Fruit fly (Drosophila melanogaster) whole organism, embryonic: ENCODE results near the gene mbc.

ENCODE experiments used
- CG10431 ChIP-seq: fragments of 200-800 bp; sonication (Bioruptor generic); optimal IDR thresholded peaks from 3 replicates; lab custom pipeline; 2018; ENCODE audit warnings: missing biosample characterization, mild to moderate bottlenecking, missing genetic modification characterization
- CG10462 ChIP-seq: fragments of 200-800 bp; sonication (Bioruptor generic); optimal IDR thresholded peaks from 2 replicates; lab custom pipeline; 2016; ENCODE audit warnings: missing biosample characterization, missing genetic modification characterization
- CG11723 ChIP-seq: fragments of 200-800 bp; sonication (Bioruptor generic); optimal IDR thresholded peaks from 2 replicates; lab custom pipeline; 2017; ENCODE audit warnings: missing biosample characterization, mild to moderate bottlenecking, missing genetic modification characterization
- CG13123 ChIP-seq: fragments of 200-800 bp; sonication (Bioruptor generic); optimal IDR thresholded peaks from 2 replicates; lab custom pipeline; 2016; ENCODE audit warnings: missing biosample characterization, missing genetic modification characterization
- CG14050 ChIP-seq: fragments of 200-800 bp; sonication (Bioruptor generic); IDR thresholded peaks from 3 replicates; pipeline ENCODE4 v1.3.6; 2022; ENCODE audit warnings: missing biosample characterization, missing genetic modification characterization
- CG15011 ChIP-seq: fragments of 200-800 bp; sonication (Bioruptor generic); optimal IDR thresholded peaks from 3 replicates; lab custom pipeline; 2018; ENCODE audit warnings: missing biosample characterization, mild to moderate bottlenecking, missing genetic modification characterization
- CG17328 ChIP-seq: fragments of 200-800 bp; sonication (Bioruptor generic); IDR thresholded peaks from 2 replicates; pipeline ENCODE4 v1.3.6; 2022; ENCODE audit warnings: missing biosample characterization, missing genetic modification characterization
- CG17568 ChIP-seq: fragments of 200-800 bp; sonication (Bioruptor generic); optimal IDR thresholded peaks from 2 replicates; lab custom pipeline; 2018; ENCODE audit warnings: missing biosample characterization, mild to moderate bottlenecking, missing genetic modification characterization, moderate library complexity
- CG2889 ChIP-seq: fragments of 200-800 bp; sonication (Bioruptor generic); IDR thresholded peaks from 3 replicates; pipeline ENCODE4 v1.3.6; 2022; ENCODE audit warnings: missing biosample characterization, missing genetic modification characterization
- CG32532 ChIP-seq: fragments of 200-800 bp; sonication (Bioruptor generic); IDR thresholded peaks from 2 replicates; pipeline ENCODE4 v1.3.6; 2022; ENCODE audit warnings: missing biosample characterization, missing genetic modification characterization
- CG4854 ChIP-seq: fragments of 200-800 bp; sonication (Bioruptor generic); optimal IDR thresholded peaks from 2 replicates; lab custom pipeline; 2016; ENCODE audit warnings: missing biosample characterization, missing genetic modification characterization, inconsistent platforms
- CG5180 ChIP-seq: fragments of 200-800 bp; sonication (Bioruptor generic); optimal IDR thresholded peaks from 3 replicates; lab custom pipeline; 2017; ENCODE audit warnings: missing biosample characterization, missing genetic modification characterization, mild to moderate bottlenecking, moderate library complexity, missing genetic modification reagents
- CG7745 ChIP-seq: fragments of 200-800 bp; sonication (Bioruptor generic); optimal IDR thresholded peaks from 2 replicates; lab custom pipeline; 2018; ENCODE audit warnings: missing biosample characterization, mild to moderate bottlenecking, missing genetic modification characterization, moderate library complexity
- CG8924 ChIP-seq: fragments of 200-800 bp; optimal IDR thresholded peaks from 3 replicates; lab custom pipeline; 2019; ENCODE audit warnings: missing biosample characterization, mild to moderate bottlenecking, missing genetic modification characterization, moderate library complexity
- CG9727 ChIP-seq: fragments of 200-800 bp; sonication (Bioruptor generic); optimal IDR thresholded peaks from 3 replicates; lab custom pipeline; 2017; ENCODE audit warnings: missing biosample characterization, mild to moderate bottlenecking, missing genetic modification characterization
- D19A ChIP-seq: fragments of 200-800 bp; optimal IDR thresholded peaks from 3 replicates; lab custom pipeline; 2019; ENCODE audit warnings: missing biosample characterization, mild to moderate bottlenecking, missing genetic modification characterization, moderate library complexity
- D19B ChIP-seq: fragments of 200-800 bp; sonication (Bioruptor generic); optimal IDR thresholded peaks from 2 replicates; lab custom pipeline; 2017; ENCODE audit warnings: missing biosample characterization, mild to moderate bottlenecking, missing genetic modification characterization
- Dek ChIP-seq: fragments of 200-800 bp; sonication (Bioruptor generic); optimal IDR thresholded peaks from 3 replicates; lab custom pipeline; 2019; ENCODE audit warnings: missing biosample characterization, mild to moderate bottlenecking, missing genetic modification characterization, moderate library complexity
- Dfd ChIP-seq, 2 experiments: fragments of >200 bp; optimal IDR thresholded peaks; 2 replicates each; lab custom pipeline; 2017; ENCODE audit warnings: missing biosample characterization in 2 of 2, missing genetic modification characterization in 2 of 2
- Doc2 ChIP-seq: fragments of 200-800 bp; sonication (Bioruptor generic); IDR thresholded peaks from 2 replicates; pipeline ENCODE4 v1.3.6; 2022; ENCODE audit warnings: missing biosample characterization, missing genetic modification characterization
- Hr3 ChIP-seq: fragments of 200-800 bp; sonication (Bioruptor generic); optimal IDR thresholded peaks from 3 replicates; lab custom pipeline; 2016; ENCODE audit warnings: missing biosample characterization, missing genetic modification characterization
- Lhr ChIP-seq: fragments of 200-800 bp; sonication (Bioruptor generic); optimal IDR thresholded peaks from 3 replicates; lab custom pipeline; 2017; ENCODE audit warnings: mild to moderate bottlenecking, missing biosample characterization, missing genetic modification reagents, missing genetic modification characterization
- Lpt ChIP-seq: fragments of >200 bp; optimal IDR thresholded peaks from 2 replicates; lab custom pipeline; 2018; ENCODE audit warnings: missing biosample characterization, missing genetic modification characterization
- NK7.1 ChIP-seq: fragments of 200-800 bp; sonication (Bioruptor generic); optimal IDR thresholded peaks from 3 replicates; lab custom pipeline; 2016; ENCODE audit warnings: missing biosample characterization, missing genetic modification characterization
- Neu2 ChIP-seq: fragments of 200-800 bp; sonication (Bioruptor generic); optimal IDR thresholded peaks from 3 replicates; lab custom pipeline; 2016; ENCODE audit warnings: missing biosample characterization, missing genetic modification characterization, borderline replicate concordance
- Ravus ChIP-seq: fragments of 200-800 bp; sonication (Bioruptor generic); IDR thresholded peaks from 2 replicates; pipeline ENCODE4 v1.3.6; 2022; ENCODE audit warnings: missing biosample characterization, missing genetic modification characterization
- Sox102F ChIP-seq: fragments of 200-800 bp; sonication (Bioruptor generic); optimal IDR thresholded peaks from 2 replicates; lab custom pipeline; 2018; ENCODE audit warnings: missing biosample characterization, mild to moderate bottlenecking, missing genetic modification characterization, moderate library complexity
- Tbp ChIP-seq: fragments of >200 bp; optimal IDR thresholded peaks from 2 replicates; lab custom pipeline; 2018; ENCODE audit warnings: missing biosample characterization, missing genetic modification characterization
- Xrp1 ChIP-seq: fragments of 200-800 bp; sonication (Bioruptor generic); IDR thresholded peaks from 2 replicates; pipeline ENCODE4 v1.3.6; 2022; ENCODE audit warnings: missing biosample characterization, missing genetic modification characterization
- ase ChIP-seq: fragments of 200-800 bp; sonication (Bioruptor generic); IDR thresholded peaks from 3 replicates; pipeline ENCODE4 v1.3.6; 2022; ENCODE audit warnings: missing biosample characterization, missing genetic modification characterization
- bigmax ChIP-seq: fragments of 200-800 bp; sonication (Bioruptor generic); optimal IDR thresholded peaks from 2 replicates; lab custom pipeline; 2018; ENCODE audit warnings: missing biosample characterization, mild to moderate bottlenecking, missing genetic modification characterization
- btn ChIP-seq: fragments of 200-800 bp; sonication (Bioruptor generic); optimal IDR thresholded peaks from 2 replicates; lab custom pipeline; 2016; ENCODE audit warnings: missing biosample characterization, missing genetic modification characterization
- cad ChIP-seq: fragments of >200 bp; optimal IDR thresholded peaks from 2 replicates; lab custom pipeline; 2017; ENCODE audit warnings: missing biosample characterization, missing genetic modification characterization
- da ChIP-seq: fragments of 200-800 bp; sonication (Bioruptor generic); optimal IDR thresholded peaks from 2 replicates; lab custom pipeline; 2016; ENCODE audit warnings: missing biosample characterization, missing genetic modification characterization
- danr ChIP-seq: fragments of 200-800 bp; sonication (Bioruptor generic); IDR thresholded peaks from 2 replicates; pipeline ENCODE4 v1.3.6; 2022; ENCODE audit warnings: missing biosample characterization, missing genetic modification characterization
- fru ChIP-seq: fragments of >200 bp; optimal IDR thresholded peaks from 2 replicates; lab custom pipeline; 2017
- ftz-f1 ChIP-seq: fragments of 200-800 bp; sonication (Bioruptor generic); optimal IDR thresholded peaks from 2 replicates; lab custom pipeline; 2016; ENCODE audit warnings: missing biosample characterization, missing genetic modification characterization
- jumu ChIP-seq: fragments of 200-800 bp; sonication (Bioruptor generic); optimal IDR thresholded peaks from 3 replicates; lab custom pipeline; 2016; ENCODE audit warnings: missing biosample characterization, missing genetic modification characterization
- kah ChIP-seq: fragments of 200-800 bp; sonication (Bioruptor generic); optimal IDR thresholded peaks from 2 replicates; lab custom pipeline; 2018; ENCODE audit warnings: missing biosample characterization, mild to moderate bottlenecking, missing genetic modification characterization
- lab ChIP-seq: fragments of 200-800 bp; sonication (Bioruptor generic); optimal IDR thresholded peaks from 3 replicates; lab custom pipeline; 2017; ENCODE audit warnings: missing biosample characterization, missing genetic modification characterization, mild to moderate bottlenecking, moderate library complexity, missing genetic modification reagents
- mirr ChIP-seq: fragments of 200-800 bp; sonication (Bioruptor generic); optimal IDR thresholded peaks from 3 replicates; lab custom pipeline; 2018; ENCODE audit warnings: missing biosample characterization, mild to moderate bottlenecking, missing genetic modification characterization
- odd ChIP-seq: fragments of 200-800 bp; sonication (Bioruptor generic); optimal IDR thresholded peaks from 2 replicates; lab custom pipeline; 2017; ENCODE audit warnings: missing biosample characterization, mild to moderate bottlenecking, missing genetic modification characterization
- org-1 ChIP-seq: fragments of 200-800 bp; sonication (Bioruptor generic); optimal IDR thresholded peaks from 2 replicates; lab custom pipeline; 2017; ENCODE audit warnings: missing biosample characterization, missing genetic modification characterization
- pnt ChIP-seq: fragments of 200-800 bp; sonication (Bioruptor generic); optimal IDR thresholded peaks from 3 replicates; lab custom pipeline; 2016; ENCODE audit warnings: missing biosample characterization, missing genetic modification characterization
- sisA ChIP-seq: fragments of 200-800 bp; sonication (Bioruptor generic); IDR thresholded peaks from 2 replicates; pipeline ENCODE4 v1.3.6; 2022; ENCODE audit warnings: missing biosample characterization, missing genetic modification characterization
- slou ChIP-seq: fragments of 200-800 bp; sonication (Bioruptor generic); optimal IDR thresholded peaks from 3 replicates; lab custom pipeline; 2016; ENCODE audit warnings: missing biosample characterization, missing genetic modification characterization
- tin ChIP-seq: fragments of 200-800 bp; sonication (Bioruptor generic); optimal IDR thresholded peaks from 3 replicates; lab custom pipeline; 2016; ENCODE audit warnings: missing biosample characterization, missing genetic modification characterization
- tio ChIP-seq: fragments of 200-800 bp; sonication (Bioruptor generic); optimal IDR thresholded peaks from 2 replicates; lab custom pipeline; 2017; ENCODE audit warnings: missing biosample characterization, missing genetic modification characterization, inconsistent platforms
- tna ChIP-seq: fragments of 200-800 bp; sonication (Bioruptor generic); IDR thresholded peaks from 2 replicates; pipeline ENCODE4 v1.3.6; 2022; ENCODE audit warnings: missing biosample characterization, missing genetic modification characterization; ENCODE audit not compliant: partially characterized antibody
- twi ChIP-seq: fragments of 200-800 bp; optimal IDR thresholded peaks from 2 replicates; lab custom pipeline; 2019; ENCODE audit warnings: missing biosample characterization, mild to moderate bottlenecking, missing genetic modification characterization, moderate library complexity
- zen ChIP-seq: fragments of 200-800 bp; sonication (Bioruptor generic); optimal IDR thresholded peaks from 3 replicates; lab custom pipeline; 2018; ENCODE audit warnings: missing biosample characterization, mild to moderate bottlenecking, missing genetic modification characterization, moderate library complexity

mbc gene

dm6 chr3R:23760219-23761018, 21.1 kb upstream of the mbc start, which contains the start of gene SdhD (continued):
- TF ChIP-seq CG17568 (GFP tag; lab: Kevin White, UChicago) (no peak), Lhr (GFP tag; lab: Kevin White, UChicago) (no peak), jumu (GFP tag; lab: Kevin White, UChicago) (peak; percentile 20), zen (tag; lab: Kevin White, UChicago) (peak; percentile 5), CG10431 (GFP tag; lab: Kevin White, UChicago) (no peak), NK7.1 (GFP tag; lab: Kevin White, UChicago) (no peak), Dfd (GFP tag; optimal IDR thresholded peaks at IDR 0.05; lab: Kevin White, UChicago) (no peak), Sox102F (GFP tag; lab: Kevin White, UChicago) (no peak), Doc2 (no peak), CG5180 (no peak), D19B (GFP tag; lab: Kevin White, UChicago) (no peak), slou (GFP tag; lab: Kevin White, UChicago) (no peak), CG7745 (tag; lab: Kevin White, UChicago) (no peak), da (GFP tag; lab: Kevin White, UChicago) (no peak), CG4854 (GFP tag; lab: Kevin White, UChicago) (no peak), Tbp (no peak), odd (GFP tag; lab: Kevin White, UChicago) (no peak), CG2889 (GFP tag; lab: Robert Waterston, UW) (no peak), CG13123 (GFP tag; lab: Kevin White, UChicago) (no peak), danr (GFP tag; lab: Robert Waterston, UW) (no peak), ftz-f1 (GFP tag; lab: Kevin White, UChicago) (no peak), tin (peak; percentile 32), ase (no peak), Ravus (GFP tag; lab: Robert Waterston, UW) (no peak), CG10462 (no peak), mirr (no peak), Lpt (GFP tag; lab: Kevin White, UChicago) (no peak), Xrp1 (GFP tag; lab: Robert Waterston, UW) (no peak), bigmax (GFP tag; lab: Kevin White, UChicago) (no peak), cad (GFP tag; lab: Kevin White, UChicago) (no peak), CG15011 (GFP tag; lab: Kevin White, UChicago) (no peak), fru (lab: Kevin White, UChicago) (no peak), CG8924 (tag; lab: Kevin White, UChicago) (no peak), pnt (GFP tag; lab: Kevin White, UChicago) (no peak), CG11723 (GFP tag; lab: Kevin White, UChicago) (no peak), D19A (no peak), tna (GFP tag; lab: Robert Waterston, UW) (peak; percentile 49), org-1 (no peak), tio (GFP tag; lab: Kevin White, UChicago) (no peak), twi (no peak), CG32532 (GFP tag; lab: Robert Waterston, UW) (peak; percentile 21; the same call in 1 of the 2 replicates), CG17328 (GFP tag; lab: Robert Waterston, UW) (no peak; the same call in 1 of the 2 replicates), CG14050 (no peak), Neu2 (GFP tag; lab: Kevin White, UChicago) (peak; percentile 66), sisA (GFP tag; lab: Robert Waterston, UW) (no peak), Dek (tag; lab: Kevin White, UChicago) (no peak), kah (GFP tag; lab: Kevin White, UChicago) (no peak), btn (GFP tag; lab: Kevin White, UChicago) (no peak), CG9727 (GFP tag; lab: Kevin White, UChicago) (no peak), lab (GFP tag; lab: Kevin White, UChicago) (peak; percentile 50), Hr3 (GFP tag; lab: Kevin White, UChicago) (no peak)
